Worm (Caenorhabditis elegans) whole organism, L2 larva: ENCODE results near the gene K09A9.6.

ENCODE experiments used
- C34F6.9 ChIP-seq: fragments of 150-350 bp; optimal IDR thresholded peaks from 2 replicates; lab custom pipeline; 2014; ENCODE audit warnings: missing biosample characterization, missing genetic modification characterization
- F13H6.1 ChIP-seq: sonication (generic microtip); optimal IDR thresholded peaks from 2 replicates; lab custom pipeline; 2016; ENCODE audit warnings: missing genetic modification characterization, missing compliant biosample characterization
- R02D3.7 ChIP-seq: fragments of 150-350 bp; optimal IDR thresholded peaks from 2 replicates; lab custom pipeline; 2014; ENCODE audit warnings: missing biosample characterization, missing genetic modification characterization
- Y55F3AM.14 ChIP-seq: fragments of 200-800 bp; sonication (Bioruptor generic); optimal IDR thresholded peaks from 2 replicates; lab custom pipeline; 2018; ENCODE audit warnings: mild to moderate bottlenecking, missing genetic modification characterization, missing compliant biosample characterization
- ZK546.5 ChIP-seq: sonication (generic microtip); optimal IDR thresholded peaks from 2 replicates; lab custom pipeline; 2017; ENCODE audit warnings: missing biosample characterization, missing genetic modification characterization
- alr-1 ChIP-seq: fragments of 150-350 bp; optimal IDR thresholded peaks from 2 replicates; lab custom pipeline; 2014; ENCODE audit warnings: missing biosample characterization, missing genetic modification characterization
- aly-2 ChIP-seq: fragments of 150-350 bp; optimal IDR thresholded peaks from 2 replicates; lab custom pipeline; 2014; ENCODE audit warnings: missing biosample characterization, missing genetic modification characterization
- ama-1 ChIP-seq: fragments of 150-350 bp; optimal IDR thresholded peaks from 2 replicates; lab custom pipeline; 2018; ENCODE audit warnings: inconsistent platforms
- blmp-1 ChIP-seq: sonication (generic microtip); optimal IDR thresholded peaks from 2 replicates; lab custom pipeline; 2017; ENCODE audit warnings: missing genetic modification characterization, mild to moderate bottlenecking, missing compliant biosample characterization, antibody characterized with exemption, moderate library complexity; ENCODE audit not compliant: insufficient read depth
- ceh-16 ChIP-seq: fragments of 150-350 bp; optimal IDR thresholded peaks from 2 replicates; lab custom pipeline; 2014; ENCODE audit warnings: missing biosample characterization, missing genetic modification characterization
- ceh-82 ChIP-seq: fragments of 150-350 bp; optimal IDR thresholded peaks from 2 replicates; lab custom pipeline; 2014; ENCODE audit warnings: missing biosample characterization, missing genetic modification characterization
- crh-2 ChIP-seq: sonication (generic microtip); optimal IDR thresholded peaks from 2 replicates; lab custom pipeline; 2017; ENCODE audit warnings: missing biosample characterization, missing genetic modification characterization
- dmd-4 ChIP-seq: sonication (generic microtip); optimal IDR thresholded peaks from 2 replicates; lab custom pipeline; 2017; ENCODE audit warnings: missing biosample characterization, missing genetic modification characterization
- egl-27 ChIP-seq: sonication (generic microtip); optimal IDR thresholded peaks from 3 replicates; lab custom pipeline; 2017; ENCODE audit warnings: missing biosample characterization, missing genetic modification reagents, missing genetic modification characterization
- elt-1 ChIP-seq: fragments of 150-350 bp; optimal IDR thresholded peaks from 2 replicates; lab custom pipeline; 2014; ENCODE audit warnings: missing biosample characterization, missing genetic modification characterization
- elt-3 ChIP-seq: sonication (generic microtip); optimal IDR thresholded peaks from 2 replicates; lab custom pipeline; 2017; ENCODE audit warnings: missing biosample characterization, missing genetic modification characterization
- fos-1 ChIP-seq: fragments of 150-350 bp; optimal IDR thresholded peaks from 2 replicates; lab custom pipeline; 2014; ENCODE audit warnings: missing biosample characterization, missing genetic modification characterization
- gmeb-1 ChIP-seq: fragments of 150-350 bp; optimal IDR thresholded peaks from 2 replicates; lab custom pipeline; 2014; ENCODE audit warnings: missing biosample characterization, missing genetic modification characterization
- lin-11 ChIP-seq: fragments of 150-350 bp; sonication (generic microtip); optimal IDR thresholded peaks from 2 replicates; lab custom pipeline; 2014; ENCODE audit warnings: missing biosample characterization, missing genetic modification characterization, inconsistent platforms, mixed read lengths
- lin-13 ChIP-seq: fragments of 150-350 bp; optimal IDR thresholded peaks from 2 replicates; lab custom pipeline; 2014; ENCODE audit warnings: missing biosample characterization, missing genetic modification reagents, missing genetic modification characterization
- lin-39 ChIP-seq: fragments of 150-350 bp; optimal IDR thresholded peaks from 2 replicates; lab custom pipeline; 2014; ENCODE audit warnings: missing biosample characterization, missing genetic modification reagents, missing genetic modification characterization
- lsy-2 ChIP-seq, 2 experiments: fragments of 150-350 bp in 1 of 2; sonication (generic microtip) in 1 of 2; optimal IDR thresholded peaks; 2 replicates each; lab custom pipeline; 2014 to 2017; ENCODE audit warnings: missing biosample characterization in 2 of 2, missing genetic modification characterization in 2 of 2
- mab-5 ChIP-seq: fragments of 150-350 bp; optimal IDR thresholded peaks from 2 replicates; lab custom pipeline; 2014; ENCODE audit warnings: missing biosample characterization, missing genetic modification characterization
- mbf-1 ChIP-seq: sonication (generic microtip); optimal IDR thresholded peaks from 2 replicates; lab custom pipeline; 2017; ENCODE audit warnings: missing biosample characterization, missing genetic modification characterization
- mdl-1 ChIP-seq, 2 experiments: fragments of 150-350 bp in 1 of 2; sonication (generic microtip) in 1 of 2; optimal IDR thresholded peaks; 2 replicates each; lab custom pipeline; 2017; ENCODE audit warnings: missing biosample characterization in 2 of 2, missing genetic modification characterization in 2 of 2
- nhr-10 ChIP-seq: sonication (generic microtip); optimal IDR thresholded peaks from 2 replicates; lab custom pipeline; 2017; ENCODE audit warnings: missing biosample characterization, missing genetic modification characterization
- nhr-11 ChIP-seq: fragments of 150-350 bp; optimal IDR thresholded peaks from 2 replicates; lab custom pipeline; 2014; ENCODE audit warnings: missing biosample characterization, missing genetic modification characterization
- nhr-12 ChIP-seq: fragments of 150-350 bp; optimal IDR thresholded peaks from 2 replicates; lab custom pipeline; 2014; ENCODE audit warnings: missing biosample characterization, missing genetic modification characterization
- nhr-129 ChIP-seq: fragments of 150-350 bp; optimal IDR thresholded peaks from 2 replicates; lab custom pipeline; 2014; ENCODE audit warnings: missing biosample characterization, missing genetic modification characterization
- nhr-21 ChIP-seq: fragments of 150-350 bp; optimal IDR thresholded peaks from 2 replicates; lab custom pipeline; 2014; ENCODE audit warnings: missing biosample characterization, missing genetic modification characterization
- nhr-23 ChIP-seq: fragments of 150-350 bp; optimal IDR thresholded peaks from 2 replicates; lab custom pipeline; 2014; ENCODE audit warnings: missing biosample characterization, missing genetic modification reagents, missing genetic modification characterization
- nhr-237 ChIP-seq: fragments of 150-350 bp; optimal IDR thresholded peaks from 2 replicates; lab custom pipeline; 2014; ENCODE audit warnings: missing biosample characterization, missing genetic modification characterization
- nhr-25 ChIP-seq: fragments of 150-350 bp; sonication (generic microtip); optimal IDR thresholded peaks from 3 replicates; lab custom pipeline; 2014; ENCODE audit warnings: missing biosample characterization, missing genetic modification characterization
- nhr-6 ChIP-seq: fragments of 150-350 bp; optimal IDR thresholded peaks from 2 replicates; lab custom pipeline; 2014; ENCODE audit warnings: missing biosample characterization, missing genetic modification characterization
- nhr-77 ChIP-seq: fragments of 150-350 bp; optimal IDR thresholded peaks from 2 replicates; lab custom pipeline; 2014; ENCODE audit warnings: missing biosample characterization, missing genetic modification characterization
- peb-1 ChIP-seq: fragments of 150-350 bp; optimal IDR thresholded peaks from 2 replicates; lab custom pipeline; 2014; ENCODE audit warnings: missing biosample characterization, missing genetic modification characterization
- sem-4 ChIP-seq: fragments of 150-350 bp; optimal IDR thresholded peaks from 2 replicates; lab custom pipeline; 2014; ENCODE audit warnings: missing biosample characterization, missing genetic modification reagents, missing genetic modification characterization
- skn-1 ChIP-seq: sonication (generic microtip); optimal IDR thresholded peaks from 2 replicates; lab custom pipeline; 2017; ENCODE audit warnings: missing biosample characterization, missing genetic modification characterization
- sma-3 ChIP-seq: sonication (generic microtip); optimal IDR thresholded peaks from 2 replicates; lab custom pipeline; 2016; ENCODE audit warnings: missing genetic modification reagents, missing genetic modification characterization, missing compliant biosample characterization
- sma-9 ChIP-seq, 2 experiments: fragments of 150-350 bp in 1 of 2; sonication (generic microtip) in 1 of 2; optimal IDR thresholded peaks; 2 replicates each; lab custom pipeline; 2014 to 2016; ENCODE audit warnings: missing genetic modification characterization in 2 of 2, mild to moderate bottlenecking in 1 of 2, missing biosample characterization in 1 of 2, missing compliant biosample characterization in 1 of 2, missing genetic modification reagents in 1 of 2, moderate library complexity in 1 of 2
- snpc-4 ChIP-seq: fragments of 150-350 bp; optimal IDR thresholded peaks from 2 replicates; lab custom pipeline; 2014; ENCODE audit warnings: missing biosample characterization, missing genetic modification characterization
- unc-39 ChIP-seq: fragments of 150-350 bp; optimal IDR thresholded peaks from 2 replicates; lab custom pipeline; 2014; ENCODE audit warnings: missing biosample characterization, missing genetic modification characterization
- unc-55 ChIP-seq: fragments of 150-350 bp; sonication (generic microtip); optimal IDR thresholded peaks from 3 replicates; lab custom pipeline; 2014; ENCODE audit warnings: missing biosample characterization, missing genetic modification reagents, missing genetic modification characterization
- unc-62 ChIP-seq: fragments of 150-350 bp; optimal IDR thresholded peaks from 2 replicates; lab custom pipeline; 2014; ENCODE audit warnings: missing biosample characterization, missing genetic modification reagents, missing genetic modification characterization
- zag-1 ChIP-seq: fragments of 150-350 bp; optimal IDR thresholded peaks from 2 replicates; lab custom pipeline; 2014; ENCODE audit warnings: missing biosample characterization, missing genetic modification characterization
- ztf-1 ChIP-seq: fragments of 200-800 bp; sonication (Bioruptor generic); conservative IDR thresholded peaks from 2 replicates; pipeline ENCODE4 v1.3.6; 2022; ENCODE audit warnings: missing genetic modification characterization, missing compliant biosample characterization
- ztf-11 ChIP-seq: sonication (generic microtip); optimal IDR thresholded peaks from 2 replicates; lab custom pipeline; 2017; ENCODE audit warnings: missing biosample characterization, missing genetic modification characterization
- ztf-4 ChIP-seq: fragments of 150-350 bp; optimal IDR thresholded peaks from 2 replicates; lab custom pipeline; 2014; ENCODE audit warnings: missing biosample characterization, missing genetic modification characterization

Gene K09A9.6

DNA sequence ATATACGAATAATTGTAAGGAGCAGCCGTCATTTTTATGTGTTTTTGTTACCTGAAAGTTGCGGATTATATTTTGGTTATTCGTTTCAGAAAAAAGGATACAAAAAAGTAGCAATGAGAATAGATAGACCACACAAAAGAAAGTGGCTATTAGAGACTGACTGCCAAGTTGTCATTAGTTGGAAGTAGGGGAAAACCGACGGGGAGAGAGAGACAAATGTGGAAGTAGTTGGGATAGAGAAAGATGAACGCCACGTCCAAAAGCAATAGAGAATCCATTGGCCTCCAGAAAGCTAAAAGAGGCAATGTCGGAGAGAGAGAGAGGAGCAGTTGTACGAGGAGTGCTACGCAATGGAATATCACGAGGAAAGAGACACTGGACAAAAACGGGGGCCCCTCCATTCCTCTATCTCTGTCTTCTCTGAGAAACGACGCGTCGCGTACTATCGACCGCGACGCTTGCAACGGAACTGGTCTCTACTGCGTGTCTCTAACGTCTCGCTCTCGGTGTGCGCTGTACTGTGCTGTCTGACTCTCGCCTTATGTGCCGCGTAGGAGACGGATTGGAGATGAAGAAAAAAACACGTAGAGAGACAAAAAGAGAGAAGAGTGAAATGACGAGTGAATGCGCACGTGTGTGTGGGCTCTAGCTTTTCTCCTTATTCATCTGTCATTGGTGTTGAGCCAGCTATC, 29.7 kb downstream of the K09A9.6 start, which contains the start of gene rab-14 (continued):
- peak; percentile 51 for TF ChIP-seq gmeb-1 (tag; lab: Kevin White, UChicago)
- TF ChIP-seq nhr-11 (tag; lab: Kevin White, UChicago), result no peak
- no peak for TF ChIP-seq ztf-1 (GFP tag; lab: Robert Waterston, UW)
- TF ChIP-seq nhr-25, result peak; percentile 52
- no peak for TF ChIP-seq elt-1 (tag; lab: Kevin White, UChicago)
- no peak for TF ChIP-seq ZK546.5
- TF ChIP-seq ceh-82, result peak; percentile 27
- TF ChIP-seq nhr-12 (tag; lab: Kevin White, UChicago), result no peak
- TF ChIP-seq lsy-2 (tag; optimal IDR thresholded peaks at IDR 0.05; lab: Kevin White, UChicago), result peak; percentile 24 to 81

DNA sequence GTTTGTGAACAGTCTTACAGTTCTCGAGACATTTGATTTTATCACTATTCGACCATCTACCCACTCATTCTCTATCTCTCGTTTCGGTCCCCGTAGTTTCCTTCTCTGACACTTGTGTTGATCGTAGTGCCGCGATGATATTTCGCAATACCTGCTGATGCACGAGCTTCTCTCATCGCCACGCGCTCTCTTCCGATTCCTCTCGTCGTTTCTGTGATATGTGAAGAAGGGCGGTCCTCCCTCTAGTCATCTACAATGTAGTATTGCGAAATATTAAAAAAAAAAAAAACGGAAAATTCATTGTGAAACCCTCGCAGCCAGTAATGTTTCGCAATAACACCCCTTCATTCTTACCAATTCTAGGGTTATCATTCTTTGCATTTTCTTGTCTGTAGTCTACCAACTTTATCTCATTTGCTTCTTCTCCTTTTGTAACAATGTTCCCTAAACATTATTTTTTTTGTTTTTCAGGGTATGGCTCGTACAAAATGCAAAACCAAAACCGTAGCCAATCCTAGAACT, 30.5 kb downstream of the K09A9.6 start, which contains the start of gene nipi-3:
Gene nipi-3, plus strand, starts transcription at position 472 of the 522 bp plus-strand sequence.
- TF ChIP-seq snpc-4 (tag; lab: Kevin White, UChicago), result peak; percentile 66
- TF ChIP-seq nhr-77 (tag; lab: Kevin White, UChicago), result no peak
- TF ChIP-seq F13H6.1 (tag; lab: Kevin White, UChicago), result peak; percentile 94
- TF ChIP-seq gmeb-1 (tag; lab: Kevin White, UChicago), result peak; percentile 77
- TF ChIP-seq nhr-129 (tag; lab: Kevin White, UChicago), result peak; percentile 97
- peak; percentile 87 for TF ChIP-seq lin-13 (GFP tag; lab: Kevin White, UChicago)
- no peak for TF ChIP-seq dmd-4 (tag; lab: Kevin White, UChicago)
- TF ChIP-seq peb-1 (tag; lab: Kevin White, UChicago), result no peak
- peak; percentile 85 for TF ChIP-seq ztf-4 (tag; lab: Kevin White, UChicago)
- TF ChIP-seq zag-1 (tag; lab: Kevin White, UChicago), result peak; percentile 81
- TF ChIP-seq ceh-16, result peak; percentile 42
- TF ChIP-seq nhr-6, result peak; percentile 91
- TF ChIP-seq sma-9 (GFP tag; optimal IDR thresholded peaks at IDR 0.05; lab: Kevin White, UChicago), result peak; percentile 97
- no peak for TF ChIP-seq sma-9 (tag; optimal IDR thresholded peaks at IDR 0.05; lab: Kevin White, UChicago)
- TF ChIP-seq elt-1 (tag; lab: Kevin White, UChicago), result no peak
- TF ChIP-seq ceh-82, result peak; percentile 51
- no peak for TF ChIP-seq ztf-11
- no peak for TF ChIP-seq lin-39 (tag; lab: Kevin White, UChicago)
- TF ChIP-seq Y55F3AM.14 (GFP tag; lab: Kevin White, UChicago), result peak; percentile 74
- TF ChIP-seq aly-2 (tag; lab: Kevin White, UChicago), result no peak
- TF ChIP-seq nhr-237 (tag; lab: Kevin White, UChicago), result no peak
- TF ChIP-seq unc-39 (tag; lab: Kevin White, UChicago), result no peak
- TF ChIP-seq egl-27, result peak; percentile 83
- TF ChIP-seq skn-1, result peak; percentile 87
- TF ChIP-seq nhr-10 (tag; lab: Kevin White, UChicago), result peak; percentile 70
- peak; percentile 87 for TF ChIP-seq sem-4 (tag; lab: Kevin White, UChicago)
- peak; percentile 96 for TF ChIP-seq C34F6.9 (tag; lab: Kevin White, UChicago)
- no peak for TF ChIP-seq R02D3.7 (tag; lab: Kevin White, UChicago)
- peak; percentile 19 for TF ChIP-seq ZK546.5
- TF ChIP-seq lsy-2 (tag; optimal IDR thresholded peaks at IDR 0.05; lab: Kevin White, UChicago), result peak; percentile 77 to 85
- TF ChIP-seq fos-1 (tag; lab: Kevin White, UChicago), result peak; percentile 96
- TF ChIP-seq unc-62, result peak; percentile 76
- TF ChIP-seq alr-1, result peak; percentile 10
- peak; percentile 68 for TF ChIP-seq nhr-11 (tag; lab: Kevin White, UChicago)
- no peak for TF ChIP-seq nhr-23 (tag; lab: Kevin White, UChicago)
- peak; percentile 92 for TF ChIP-seq nhr-21 (tag; lab: Kevin White, UChicago)
- peak; percentile 98 for TF ChIP-seq crh-2 (tag; lab: Kevin White, UChicago)
- TF ChIP-seq blmp-1 (tag; lab: Kevin White, UChicago), result peak; percentile 41
- TF ChIP-seq mbf-1 (tag; lab: Kevin White, UChicago), result no peak
- TF ChIP-seq unc-55 (GFP tag; lab: Kevin White, UChicago), result peak; percentile 97
- TF ChIP-seq nhr-12 (tag; lab: Kevin White, UChicago), result peak; percentile 21
- TF ChIP-seq ama-1 (lab: Kevin White, UChicago), result peak; percentile 36
- TF ChIP-seq mab-5, result peak; percentile 45
- peak; percentile 95 for TF ChIP-seq sma-3
- TF ChIP-seq nhr-25, result peak; percentile 96
- peak; percentile 97 to 99 for TF ChIP-seq mdl-1 (tag; optimal IDR thresholded peaks at IDR 0.05; lab: Kevin White, UChicago)
- peak; percentile 88 for TF ChIP-seq lin-11
- TF ChIP-seq elt-3 (tag; lab: Kevin White, UChicago), result no peak
- TF ChIP-seq ztf-1 (GFP tag; lab: Robert Waterston, UW), result no peak
